Worm (Caenorhabditis elegans) whole organism, late embryonic: ENCODE data around the gene srj-24.

ENCODE experiments used
- C08G9.2 ChIP-seq: sonication (generic microtip); optimal IDR thresholded peaks from 2 replicates; lab custom pipeline; 2016; ENCODE audit warnings: mild to moderate bottlenecking, missing genetic modification characterization, moderate library complexity, missing compliant biosample characterization
- K02D7.2 ChIP-seq: sonication (generic microtip); optimal IDR thresholded peaks from 2 replicates; lab custom pipeline; 2017; ENCODE audit warnings: mild to moderate bottlenecking, missing genetic modification characterization, missing compliant biosample characterization
- K09A11.1 ChIP-seq: sonication (generic microtip); optimal IDR thresholded peaks from 2 replicates; lab custom pipeline; 2017; ENCODE audit warnings: antibody characterized with exemption, mild to moderate bottlenecking, missing genetic modification characterization, missing compliant biosample characterization; ENCODE audit not compliant: insufficient read depth
- T23F11.4 ChIP-seq: fragments of 200-800 bp; sonication (Bioruptor generic); optimal IDR thresholded peaks from 2 replicates; lab custom pipeline; 2018; ENCODE audit warnings: mild to moderate bottlenecking, missing genetic modification characterization, missing compliant biosample characterization
- Y22D7AL.16 ChIP-seq: sonication (generic microtip); optimal IDR thresholded peaks from 2 replicates; lab custom pipeline; 2016; ENCODE audit warnings: missing genetic modification characterization, missing compliant biosample characterization
- ama-1 ChIP-seq: fragments of 150-350 bp; optimal IDR thresholded peaks from 2 replicates; lab custom pipeline; 2014
- ceh-18 ChIP-seq: sonication (generic microtip); optimal IDR thresholded peaks from 2 replicates; lab custom pipeline; 2016; ENCODE audit warnings: missing genetic modification characterization, missing compliant biosample characterization
- ceh-19 ChIP-seq: fragments of 200-800 bp; sonication (Bioruptor generic); optimal IDR thresholded peaks from 2 replicates; lab custom pipeline; 2018; ENCODE audit warnings: mild to moderate bottlenecking, missing genetic modification characterization, missing compliant biosample characterization
- ceh-2 ChIP-seq: sonication (generic microtip); optimal IDR thresholded peaks from 2 replicates; lab custom pipeline; 2016; ENCODE audit warnings: missing genotype, missing genetic modification characterization, missing compliant biosample characterization
- ceh-24 ChIP-seq: sonication (generic microtip); optimal IDR thresholded peaks from 2 replicates; lab custom pipeline; 2016; ENCODE audit warnings: mild to moderate bottlenecking, missing genetic modification characterization, missing compliant biosample characterization
- ceh-30 ChIP-seq: fragments of 150-350 bp; optimal IDR thresholded peaks from 2 replicates; lab custom pipeline; 2014; ENCODE audit warnings: missing biosample characterization, missing genetic modification characterization
- ceh-34 ChIP-seq: sonication (generic microtip); optimal IDR thresholded peaks from 2 replicates; lab custom pipeline; 2016; ENCODE audit warnings: mild to moderate bottlenecking, missing genetic modification characterization, missing compliant biosample characterization
- ceh-45 ChIP-seq: fragments of 200-800 bp; sonication (Bioruptor generic); IDR thresholded peaks from 2 replicates; pipeline ENCODE4 v1.3.6; 2022; ENCODE audit warnings: missing genetic modification reagents, missing genetic modification characterization, missing compliant biosample characterization
- ceh-9 ChIP-seq: sonication (generic microtip); optimal IDR thresholded peaks from 2 replicates; lab custom pipeline; 2016; ENCODE audit warnings: mild to moderate bottlenecking, missing genetic modification characterization, inconsistent platforms, missing compliant biosample characterization
- che-1 ChIP-seq: sonication (generic microtip); optimal IDR thresholded peaks from 2 replicates; lab custom pipeline; 2016; ENCODE audit warnings: mild to moderate bottlenecking, missing genetic modification characterization, missing compliant biosample characterization
- elt-4 ChIP-seq: sonication (generic microtip); optimal IDR thresholded peaks from 2 replicates; lab custom pipeline; 2016; ENCODE audit warnings: missing genetic modification characterization, missing compliant biosample characterization
- eyg-1 ChIP-seq: sonication (generic microtip); optimal IDR thresholded peaks from 2 replicates; lab custom pipeline; 2016; ENCODE audit warnings: missing genotype, missing genetic modification characterization, missing compliant biosample characterization
- fkh-10 ChIP-seq: fragments of 150-350 bp; optimal IDR thresholded peaks from 2 replicates; lab custom pipeline; 2014; ENCODE audit warnings: missing biosample characterization, missing genetic modification reagents, missing genetic modification characterization
- fkh-6 ChIP-seq: sonication (generic microtip); optimal IDR thresholded peaks from 2 replicates; lab custom pipeline; 2016; ENCODE audit warnings: missing genetic modification characterization, missing compliant biosample characterization
- gmeb-2 ChIP-seq: sonication (generic microtip); optimal IDR thresholded peaks from 2 replicates; lab custom pipeline; 2016; ENCODE audit warnings: missing genetic modification characterization, inconsistent platforms, missing compliant biosample characterization
- hlh-13 ChIP-seq: fragments of 200-800 bp; sonication (Bioruptor generic); optimal IDR thresholded peaks from 2 replicates; lab custom pipeline; 2018; ENCODE audit warnings: mild to moderate bottlenecking, missing genetic modification characterization, missing compliant biosample characterization
- hlh-15 ChIP-seq: sonication (generic microtip); optimal IDR thresholded peaks from 2 replicates; lab custom pipeline; 2016; ENCODE audit warnings: missing genetic modification characterization, missing compliant biosample characterization
- lin-11 ChIP-seq: fragments of 200-800 bp; sonication (Bioruptor generic); optimal IDR thresholded peaks from 2 replicates; lab custom pipeline; 2018; ENCODE audit warnings: mild to moderate bottlenecking, missing genetic modification characterization, missing compliant biosample characterization
- madf-2 ChIP-seq: sonication (generic microtip); optimal IDR thresholded peaks from 2 replicates; lab custom pipeline; 2017; ENCODE audit warnings: missing genetic modification characterization, missing compliant biosample characterization
- mec-3 ChIP-seq: sonication (generic microtip); optimal IDR thresholded peaks from 2 replicates; lab custom pipeline; 2016; ENCODE audit warnings: borderline replicate concordance, missing genetic modification characterization, missing compliant biosample characterization
- nhr-11 ChIP-seq: fragments of 150-350 bp; optimal IDR thresholded peaks from 2 replicates; lab custom pipeline; 2014; ENCODE audit warnings: missing biosample characterization, missing genetic modification characterization
- odd-2 ChIP-seq: sonication (generic microtip); optimal IDR thresholded peaks from 2 replicates; lab custom pipeline; 2017; ENCODE audit warnings: antibody characterized with exemption, mild to moderate bottlenecking, missing genetic modification characterization, missing compliant biosample characterization
- pag-3 ChIP-seq: sonication (generic microtip); optimal IDR thresholded peaks from 2 replicates; lab custom pipeline; 2016; ENCODE audit warnings: missing compliant biosample characterization, missing genetic modification characterization, borderline replicate concordance
- pat-9 ChIP-seq: fragments of 200-800 bp; sonication (Bioruptor generic); optimal IDR thresholded peaks from 2 replicates; lab custom pipeline; 2018; ENCODE audit warnings: mild to moderate bottlenecking, missing genetic modification characterization, moderate library complexity, missing compliant biosample characterization
- pha-2 ChIP-seq: sonication (generic microtip); optimal IDR thresholded peaks from 2 replicates; lab custom pipeline; 2017; ENCODE audit warnings: mild to moderate bottlenecking, missing genetic modification characterization, missing compliant biosample characterization
- pqm-1 ChIP-seq: sonication (generic microtip); optimal IDR thresholded peaks from 2 replicates; lab custom pipeline; 2016; ENCODE audit warnings: missing genetic modification characterization, missing compliant biosample characterization
- ref-2 ChIP-seq: sonication (generic microtip); optimal IDR thresholded peaks from 2 replicates; lab custom pipeline; 2016; ENCODE audit warnings: missing genetic modification characterization, missing compliant biosample characterization
- sox-4 ChIP-seq: sonication (generic microtip); optimal IDR thresholded peaks from 2 replicates; lab custom pipeline; 2017; ENCODE audit warnings: mild to moderate bottlenecking, missing genetic modification characterization, inconsistent platforms, missing compliant biosample characterization
- syd-9 ChIP-seq: sonication (generic microtip); optimal IDR thresholded peaks from 2 replicates; lab custom pipeline; 2016; ENCODE audit warnings: mild to moderate bottlenecking, missing genetic modification characterization, moderate library complexity, missing compliant biosample characterization
- unc-55 ChIP-seq: sonication (generic microtip); optimal IDR thresholded peaks from 2 replicates; lab custom pipeline; 2017; ENCODE audit warnings: missing biosample characterization, missing genetic modification reagents, missing genetic modification characterization

The srj-24 gene

ce11 chrV:699489-700129 is 39.1 kb downstream of the srj-24 start, which contains the start of the genes ugt-29 and srx-5:
Gene ugt-29, minus strand, starts transcription at chrV:699589.
Gene srx-5, plus strand, starts transcription at chrV:700079.
- TF ChIP-seq hlh-15 (no peak), sox-4 (tag; lab: Kevin White, UChicago) (no peak), gmeb-2 (tag; lab: Kevin White, UChicago) (no peak), elt-4 (tag; lab: Kevin White, UChicago) (no peak), mec-3 (no peak), pag-3 (tag; lab: Kevin White, UChicago) (no peak), unc-55 (GFP tag; lab: Kevin White, UChicago) (no peak), hlh-13 (GFP tag; lab: Kevin White, UChicago) (no peak), ceh-19 (GFP tag; lab: Kevin White, UChicago) (no peak), C08G9.2 (tag; lab: Kevin White, UChicago) (no peak), K09A11.1 (tag; lab: Kevin White, UChicago) (no peak), ceh-18 (tag; lab: Kevin White, UChicago) (no peak), lin-11 (no peak)

- TF ChIP-seq pqm-1 (tag; lab: Kevin White, UChicago) = no peak
- TF ChIP-seq ceh-9 (tag; lab: Kevin White, UChicago) = no peak
- TF ChIP-seq ref-2 = no peak
- TF ChIP-seq ceh-30 (tag; lab: Kevin White, UChicago) = no peak
- TF ChIP-seq pat-9 (tag; lab: Kevin White, UChicago) = no peak
- TF ChIP-seq ceh-2 (tag; lab: Kevin White, UChicago) = no peak
- TF ChIP-seq K02D7.2 (tag; lab: Kevin White, UChicago) = no peak
- no peak for TF ChIP-seq nhr-11 (tag; lab: Kevin White, UChicago)
These were observed 39.6 kb downstream of the srj-24 start for ce11 chrV:699051-699450.

- no peak for TF ChIP-seq T23F11.4 (GFP tag; lab: Kevin White, UChicago)
These were observed 42.8 kb downstream of the srj-24 start, which contains the start of gene srj-52 for ce11 chrV:695914-696313. Gene srj-52, minus strand, starts transcription at chrV:696014.

- TF ChIP-seq Y22D7AL.16 = no peak
- no peak for TF ChIP-seq che-1 (tag; lab: Kevin White, UChicago)
- TF ChIP-seq K09A11.1 (tag; lab: Kevin White, UChicago) = no peak
- TF ChIP-seq mec-3 = no peak
- no peak for TF ChIP-seq madf-2 (tag; lab: Kevin White, UChicago)
- no peak for TF ChIP-seq C08G9.2 (tag; lab: Kevin White, UChicago)
- no peak for TF ChIP-seq ama-1 (lab: Kevin White, UChicago)
- no peak for TF ChIP-seq ceh-34
- TF ChIP-seq eyg-1 (tag; lab: Kevin White, UChicago) = no peak
- TF ChIP-seq ceh-24 (tag; lab: Kevin White, UChicago) = no peak
- no peak for TF ChIP-seq fkh-10
- TF ChIP-seq lin-11 = no peak
- no peak for TF ChIP-seq pha-2 (tag; lab: Kevin White, UChicago)
- TF ChIP-seq pqm-1 (tag; lab: Kevin White, UChicago) = no peak
- no peak for TF ChIP-seq fkh-6 (tag; lab: Kevin White, UChicago)
- TF ChIP-seq ref-2 = no peak
- TF ChIP-seq odd-2 = no peak
- TF ChIP-seq syd-9 = no peak
- no peak for TF ChIP-seq ceh-45 (GFP tag; lab: Robert Waterston, UW)
- TF ChIP-seq, all 69 proteins: peak for 0
These were observed 44.0 kb downstream of the srj-24 start, which contains the start of gene srj-53 for ce11 chrV:694625-695024. Gene srj-53, minus strand, starts transcription at chrV:694725.
